Worm (Caenorhabditis elegans) whole organism, L4 larva: Measurements from ENCODE around the gene F55G1.6.

Experiments
- F26F4.8 ChIP-seq: fragments of 200-800 bp; sonication (Bioruptor generic); conservative IDR thresholded peaks from 2 replicates; pipeline ENCODE4 v1.3.6; 2022; ENCODE audit warnings: missing genetic modification characterization, missing compliant biosample characterization
- aha-1 ChIP-seq: fragments of 150-350 bp; peaks from one replicate; lab custom pipeline; 2014; ENCODE audit warnings: missing biosample characterization, missing genetic modification characterization
- ceh-20 ChIP-seq: fragments of 200-800 bp; sonication (Bioruptor generic); IDR thresholded peaks from 2 replicates; pipeline ENCODE4 v1.3.6; 2022; ENCODE audit warnings: missing genetic modification reagents, missing genetic modification characterization, missing compliant biosample characterization
- ceh-82 ChIP-seq: sonication (generic microtip); optimal IDR thresholded peaks from 2 replicates; lab custom pipeline; 2017; ENCODE audit warnings: missing biosample characterization, missing genetic modification characterization
- egl-27 ChIP-seq: sonication (generic microtip); optimal IDR thresholded peaks from 3 replicates; lab custom pipeline; 2017; ENCODE audit warnings: missing biosample characterization, missing genetic modification reagents, missing genetic modification characterization
- lin-29 ChIP-seq: fragments of 200-800 bp; sonication (Bioruptor generic); IDR thresholded peaks from 2 replicates; pipeline ENCODE4 v1.3.6; 2022; ENCODE audit warnings: missing genetic modification reagents, missing genetic modification characterization, missing compliant biosample characterization
- lsy-2 ChIP-seq, 2 experiments: fragments of 150-350 bp in 1 of 2; sonication (generic microtip) in 1 of 2; optimal IDR thresholded peaks; 2 replicates each; lab custom pipeline; 2014 to 2017; ENCODE audit warnings: missing biosample characterization in 2 of 2, missing genetic modification characterization in 2 of 2
- mep-1 ChIP-seq: fragments of 150-350 bp; sonication (generic microtip); optimal IDR thresholded peaks from 3 replicates; lab custom pipeline; 2014; ENCODE audit warnings: missing biosample characterization, missing genetic modification characterization
- nhr-48 ChIP-seq: sonication (generic microtip); optimal IDR thresholded peaks from 2 replicates; lab custom pipeline; 2016; ENCODE audit warnings: mild to moderate bottlenecking, missing genetic modification characterization, missing compliant biosample characterization
- nhr-76 ChIP-seq: fragments of 150-350 bp; optimal IDR thresholded peaks from 2 replicates; lab custom pipeline; 2014; ENCODE audit warnings: missing biosample characterization, missing genetic modification characterization
- tra-1 ChIP-seq: fragments of 200-800 bp; sonication (Bioruptor generic); IDR thresholded peaks from 2 replicates; pipeline ENCODE4 v1.3.6; 2022; ENCODE audit warnings: missing genetic modification reagents, missing genetic modification characterization, missing compliant biosample characterization
- unc-39 ChIP-seq: sonication (generic microtip); optimal IDR thresholded peaks from 2 replicates; lab custom pipeline; 2017; ENCODE audit warnings: missing biosample characterization, missing genetic modification characterization
- unc-62 ChIP-seq, 3 experiments: fragments of 150-350 bp in 1 of 3; sonication (generic microtip); optimal IDR thresholded peaks in 2 of 3; peaks in 1 of 3; 1 replicate in 1 of 3; 2 replicates in 2 of 3; lab custom pipeline; 2014 to 2017; ENCODE audit warnings: missing biosample characterization in 3 of 3, missing genetic modification characterization in 3 of 3, missing genetic modification reagents in 3 of 3, missing genotype in 1 of 3

ce11 chrIV:7469782-7470413 is 3.4 kb upstream of the F55G1.6 start, which contains the start of gene F55G1.7:
- TF ChIP-seq lsy-2 (tag; optimal IDR thresholded peaks at IDR 0.05; lab: Kevin White, UChicago) (no peak), unc-39 (tag; lab: Kevin White, UChicago) (no peak), nhr-76 (tag; lab: Kevin White, UChicago) (no peak), egl-27 (tag; lab: Kevin White, UChicago) (no peak), tra-1 (no peak), ceh-82 (tag; lab: Kevin White, UChicago) (no peak), F26F4.8 (GFP tag; lab: Robert Waterston, UW) (no peak), unc-62 (GFP tag; optimal IDR thresholded peaks at IDR 0.05 in 1 of 2; lab: Kevin White, UChicago) (peak in 1 of 2 experiments; percentile 85), unc-62 (tag; optimal IDR thresholded peaks at IDR 0.05; lab: Kevin White, UChicago) (no peak), aha-1 (tag; lab: Kevin White, UChicago) (no peak), nhr-48 (tag; lab: Kevin White, UChicago) (no peak), mep-1 (tag; lab: Kevin White, UChicago) (no peak), ceh-20 (GFP tag; lab: Robert Waterston, UW) (no peak), lin-29 (GFP tag; lab: Robert Waterston, UW) (no peak)
